Worm (Caenorhabditis elegans) whole organism, L4/young adult: Measurements from ENCODE around the gene F01D5.10.

Source experiments
- dao-5 ChIP-seq: sonication (generic microtip); optimal IDR thresholded peaks from 2 replicates; lab custom pipeline; 2016; ENCODE audit warnings: missing genotype, missing genetic modification characterization, moderate library complexity, missing compliant biosample characterization
- him-1 ChIP-seq: sonication (generic microtip); optimal IDR thresholded peaks from 2 replicates; lab custom pipeline; 2016; ENCODE audit warnings: missing genotype, missing genetic modification reagents, missing genetic modification characterization, missing compliant biosample characterization

DNA sequence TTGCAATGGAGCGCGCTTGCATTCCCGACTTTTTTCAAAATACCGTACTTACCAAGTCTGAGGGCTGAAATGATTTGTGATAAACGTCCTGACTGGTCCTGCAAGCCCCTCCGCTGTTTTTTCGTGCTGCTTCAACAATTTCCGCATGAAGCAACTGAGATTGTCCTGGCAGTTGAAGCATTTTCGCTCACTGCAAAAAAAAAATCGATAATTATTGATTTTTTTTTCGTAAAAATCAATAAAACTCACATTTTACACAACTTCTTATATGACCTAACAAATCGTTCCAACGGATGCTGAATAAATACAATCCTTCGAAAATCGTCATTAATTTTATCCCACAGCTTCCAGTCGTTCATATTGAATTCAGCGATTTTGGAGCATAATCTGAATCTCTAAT is 2.2 kb downstream of the F01D5.10 start:
- no peak for TF ChIP-seq dao-5 (tag; lab: Kevin White, UChicago)
- TF ChIP-seq him-1 (tag; lab: Kevin White, UChicago) = no peak
